Fruit fly (Drosophila melanogaster) whole organism: ENCODE results near the gene CG34435.
A peak's percentile ranks its signal among the peaks of the same experiment; 100 is the strongest.

Experiments
- CG8478 ChIP-seq: fragments of >200 bp; optimal IDR thresholded peaks from 2 replicates; lab custom pipeline; 2018; ENCODE audit warnings: inconsistent platforms
- Dll ChIP-seq: fragments of >200 bp; optimal IDR thresholded peaks from 2 replicates; lab custom pipeline; 2017
- EcR ChIP-seq, 2 experiments: fragments of >200 bp; optimal IDR thresholded peaks; 2 replicates each; lab custom pipeline; 2017; ENCODE audit warnings: missing biosample characterization in 2 of 2, missing genetic modification characterization in 2 of 2, missing genetic modification reagents in 2 of 2
- pan ChIP-seq: fragments of >200 bp; optimal IDR thresholded peaks from 2 replicates; lab custom pipeline; 2017
- psq ChIP-seq: fragments of >200 bp; optimal IDR thresholded peaks from 2 replicates; lab custom pipeline; 2017
- usp ChIP-seq: fragments of >200 bp; optimal IDR thresholded peaks from 2 replicates; lab custom pipeline; 2017; ENCODE audit warnings: missing biosample characterization, missing genetic modification characterization, mixed read lengths

CG34435 gene

dm6 chrX:5621893-5622803 is 7.9 kb upstream of the CG34435 start, which contains the start of the genes Mlc-c and Pop1:
Mlc-c (minus strand) TSS chrX:5622539.
Pop1 (plus strand) TSS chrX:5622648.
- TF ChIP-seq CG8478 (no peak), EcR (GFP tag; optimal IDR thresholded peaks at IDR 0.05; lab: Kevin White, UChicago) (no peak), psq (lab: Kevin White, UChicago) (no peak), usp (no peak), Dll (lab: Kevin White, UChicago) (no peak), pan (lab: Kevin White, UChicago) (no peak)

dm6 chrX:5618562-5618961 is 4.3 kb upstream of the CG34435 start, which contains the start of gene RhoGAP5A:
RhoGAP5A (minus strand) TSS chrX:5618806.
- no peak for TF ChIP-seq EcR (GFP tag; optimal IDR thresholded peaks at IDR 0.05; lab: Kevin White, UChicago)
- no peak for TF ChIP-seq usp
- TF ChIP-seq pan (lab: Kevin White, UChicago), result no peak
- no peak for TF ChIP-seq psq (lab: Kevin White, UChicago)
- TF ChIP-seq Dll (lab: Kevin White, UChicago), result no peak
- no peak for TF ChIP-seq CG8478

dm6 chrX:5616270-5616669 is 2.0 kb upstream of the CG34435 start, which contains the start of gene CG34434:
CG34434 (minus strand) TSS chrX:5616370.
- TF ChIP-seq CG8478, result no peak
- TF ChIP-seq Dll (lab: Kevin White, UChicago), result no peak
- no peak for TF ChIP-seq pan (lab: Kevin White, UChicago)
- no peak for TF ChIP-seq usp

- no peak for TF ChIP-seq usp
- TF ChIP-seq CG8478, result no peak
- TF ChIP-seq psq (lab: Kevin White, UChicago), result no peak
- TF ChIP-seq Dll (lab: Kevin White, UChicago), result no peak
- no peak for TF ChIP-seq pan (lab: Kevin White, UChicago)
- TF ChIP-seq EcR (GFP tag; optimal IDR thresholded peaks at IDR 0.05; lab: Kevin White, UChicago), result no peak
Measured at dm6 chrX:5612977-5613376, 1.3 kb downstream of the CG34435 start.

dm6 chrX:5608472-5608871 is 5.8 kb downstream of the CG34435 start:
- TF ChIP-seq psq (lab: Kevin White, UChicago) (no peak), EcR (GFP tag; optimal IDR thresholded peaks at IDR 0.05; lab: Kevin White, UChicago) (no peak), usp (no peak), pan (lab: Kevin White, UChicago) (no peak), Dll (lab: Kevin White, UChicago) (no peak), CG8478 (no peak)

- TF ChIP-seq usp (no peak), Dll (lab: Kevin White, UChicago) (no peak), CG8478 (no peak), pan (lab: Kevin White, UChicago) (no peak), EcR (GFP tag; optimal IDR thresholded peaks at IDR 0.05; lab: Kevin White, UChicago) (no peak), psq (lab: Kevin White, UChicago) (no peak)
Measured at dm6 chrX:5607647-5608046, 6.6 kb downstream of the CG34435 start.

dm6 chrX:5606324-5606723 is 7.9 kb downstream of the CG34435 start:
- no peak for TF ChIP-seq EcR (GFP tag; optimal IDR thresholded peaks at IDR 0.05; lab: Kevin White, UChicago)
- no peak for TF ChIP-seq usp
- no peak for TF ChIP-seq psq (lab: Kevin White, UChicago)
- TF ChIP-seq CG8478, result no peak
- TF ChIP-seq Dll (lab: Kevin White, UChicago), result no peak
- no peak for TF ChIP-seq pan (lab: Kevin White, UChicago)

dm6 chrX:5604181-5604580 is 10.1 kb downstream of the CG34435 start:
- no peak for TF ChIP-seq pan (lab: Kevin White, UChicago)
- TF ChIP-seq usp, result no peak
- no peak for TF ChIP-seq psq (lab: Kevin White, UChicago)
- no peak for TF ChIP-seq Dll (lab: Kevin White, UChicago)
- no peak for TF ChIP-seq CG8478
- TF ChIP-seq EcR (GFP tag; optimal IDR thresholded peaks at IDR 0.05; lab: Kevin White, UChicago), result no peak

dm6 chrX:5603009-5603408 is 11.3 kb downstream of the CG34435 start:
- TF ChIP-seq pan (lab: Kevin White, UChicago), result no peak

- TF ChIP-seq usp (no peak), psq (lab: Kevin White, UChicago) (no peak), Dll (lab: Kevin White, UChicago) (no peak), EcR (GFP tag; optimal IDR thresholded peaks at IDR 0.05; lab: Kevin White, UChicago) (no peak)
Measured at dm6 chrX:5602308-5602707, 12.0 kb downstream of the CG34435 start.

- TF ChIP-seq EcR (GFP tag; optimal IDR thresholded peaks at IDR 0.05; lab: Kevin White, UChicago) (no peak), psq (lab: Kevin White, UChicago) (no peak), CG8478 (no peak), Dll (lab: Kevin White, UChicago) (no peak), pan (lab: Kevin White, UChicago) (no peak), usp (no peak)
Measured at dm6 chrX:5596554-5596953, 17.7 kb downstream of the CG34435 start.

dm6 chrX:5593868-5594267 is 20.4 kb downstream of the CG34435 start, which contains the start of gene Vsx1:
Vsx1 (plus strand) TSS chrX:5594255.
- no peak for TF ChIP-seq usp
- no peak for TF ChIP-seq EcR (GFP tag; optimal IDR thresholded peaks at IDR 0.05; lab: Kevin White, UChicago)
- peak; percentile 9 for TF ChIP-seq Dll (lab: Kevin White, UChicago)
- TF ChIP-seq CG8478, result peak; percentile 96
